Worm (Caenorhabditis elegans) whole organism, L2 larva: Measurements from ENCODE around the gene rps-30.

Experiments used
- F13H6.1 ChIP-seq: sonication (generic microtip); optimal IDR thresholded peaks from 2 replicates; lab custom pipeline; 2016; ENCODE audit warnings: missing genetic modification characterization, missing compliant biosample characterization
- ZK546.5 ChIP-seq: sonication (generic microtip); optimal IDR thresholded peaks from 2 replicates; lab custom pipeline; 2017; ENCODE audit warnings: missing biosample characterization, missing genetic modification characterization
- alr-1 ChIP-seq: fragments of 150-350 bp; optimal IDR thresholded peaks from 2 replicates; lab custom pipeline; 2014; ENCODE audit warnings: missing biosample characterization, missing genetic modification characterization
- ama-1 ChIP-seq: fragments of 150-350 bp; optimal IDR thresholded peaks from 2 replicates; lab custom pipeline; 2018; ENCODE audit warnings: inconsistent platforms
- blmp-1 ChIP-seq: sonication (generic microtip); optimal IDR thresholded peaks from 2 replicates; lab custom pipeline; 2017; ENCODE audit warnings: missing genetic modification characterization, mild to moderate bottlenecking, missing compliant biosample characterization, antibody characterized with exemption, moderate library complexity; ENCODE audit not compliant: insufficient read depth
- ceh-16 ChIP-seq: fragments of 150-350 bp; optimal IDR thresholded peaks from 2 replicates; lab custom pipeline; 2014; ENCODE audit warnings: missing biosample characterization, missing genetic modification characterization
- crh-2 ChIP-seq: sonication (generic microtip); optimal IDR thresholded peaks from 2 replicates; lab custom pipeline; 2017; ENCODE audit warnings: missing biosample characterization, missing genetic modification characterization
- dmd-4 ChIP-seq: sonication (generic microtip); optimal IDR thresholded peaks from 2 replicates; lab custom pipeline; 2017; ENCODE audit warnings: missing biosample characterization, missing genetic modification characterization
- egl-27 ChIP-seq: sonication (generic microtip); optimal IDR thresholded peaks from 3 replicates; lab custom pipeline; 2017; ENCODE audit warnings: missing biosample characterization, missing genetic modification reagents, missing genetic modification characterization
- elt-1 ChIP-seq: fragments of 150-350 bp; optimal IDR thresholded peaks from 2 replicates; lab custom pipeline; 2014; ENCODE audit warnings: missing biosample characterization, missing genetic modification characterization
- elt-3 ChIP-seq: sonication (generic microtip); optimal IDR thresholded peaks from 2 replicates; lab custom pipeline; 2017; ENCODE audit warnings: missing biosample characterization, missing genetic modification characterization
- fos-1 ChIP-seq: fragments of 150-350 bp; optimal IDR thresholded peaks from 2 replicates; lab custom pipeline; 2014; ENCODE audit warnings: missing biosample characterization, missing genetic modification characterization
- gmeb-1 ChIP-seq: fragments of 150-350 bp; optimal IDR thresholded peaks from 2 replicates; lab custom pipeline; 2014; ENCODE audit warnings: missing biosample characterization, missing genetic modification characterization
- lin-11 ChIP-seq: fragments of 150-350 bp; sonication (generic microtip); optimal IDR thresholded peaks from 2 replicates; lab custom pipeline; 2014; ENCODE audit warnings: missing biosample characterization, missing genetic modification characterization, inconsistent platforms, mixed read lengths
- lin-13 ChIP-seq: fragments of 150-350 bp; optimal IDR thresholded peaks from 2 replicates; lab custom pipeline; 2014; ENCODE audit warnings: missing biosample characterization, missing genetic modification reagents, missing genetic modification characterization
- lin-39 ChIP-seq: fragments of 150-350 bp; optimal IDR thresholded peaks from 2 replicates; lab custom pipeline; 2014; ENCODE audit warnings: missing biosample characterization, missing genetic modification reagents, missing genetic modification characterization
- lsy-2 ChIP-seq, 2 experiments: fragments of 150-350 bp in 1 of 2; sonication (generic microtip) in 1 of 2; optimal IDR thresholded peaks; 2 replicates each; lab custom pipeline; 2014 to 2017; ENCODE audit warnings: missing biosample characterization in 2 of 2, missing genetic modification characterization in 2 of 2
- nhr-10 ChIP-seq: sonication (generic microtip); optimal IDR thresholded peaks from 2 replicates; lab custom pipeline; 2017; ENCODE audit warnings: missing biosample characterization, missing genetic modification characterization
- nhr-129 ChIP-seq: fragments of 150-350 bp; optimal IDR thresholded peaks from 2 replicates; lab custom pipeline; 2014; ENCODE audit warnings: missing biosample characterization, missing genetic modification characterization
- nhr-21 ChIP-seq: fragments of 150-350 bp; optimal IDR thresholded peaks from 2 replicates; lab custom pipeline; 2014; ENCODE audit warnings: missing biosample characterization, missing genetic modification characterization
- nhr-23 ChIP-seq: fragments of 150-350 bp; optimal IDR thresholded peaks from 2 replicates; lab custom pipeline; 2014; ENCODE audit warnings: missing biosample characterization, missing genetic modification reagents, missing genetic modification characterization
- nhr-237 ChIP-seq: fragments of 150-350 bp; optimal IDR thresholded peaks from 2 replicates; lab custom pipeline; 2014; ENCODE audit warnings: missing biosample characterization, missing genetic modification characterization
- nhr-25 ChIP-seq: fragments of 150-350 bp; sonication (generic microtip); optimal IDR thresholded peaks from 3 replicates; lab custom pipeline; 2014; ENCODE audit warnings: missing biosample characterization, missing genetic modification characterization
- nhr-6 ChIP-seq: fragments of 150-350 bp; optimal IDR thresholded peaks from 2 replicates; lab custom pipeline; 2014; ENCODE audit warnings: missing biosample characterization, missing genetic modification characterization
- sem-4 ChIP-seq: fragments of 150-350 bp; optimal IDR thresholded peaks from 2 replicates; lab custom pipeline; 2014; ENCODE audit warnings: missing biosample characterization, missing genetic modification reagents, missing genetic modification characterization
- sma-3 ChIP-seq: sonication (generic microtip); optimal IDR thresholded peaks from 2 replicates; lab custom pipeline; 2016; ENCODE audit warnings: missing genetic modification reagents, missing genetic modification characterization, missing compliant biosample characterization
- sma-9 ChIP-seq, 2 experiments: fragments of 150-350 bp in 1 of 2; sonication (generic microtip) in 1 of 2; optimal IDR thresholded peaks; 2 replicates each; lab custom pipeline; 2014 to 2016; ENCODE audit warnings: missing genetic modification characterization in 2 of 2, mild to moderate bottlenecking in 1 of 2, missing biosample characterization in 1 of 2, missing compliant biosample characterization in 1 of 2, missing genetic modification reagents in 1 of 2, moderate library complexity in 1 of 2
- snpc-4 ChIP-seq: fragments of 150-350 bp; optimal IDR thresholded peaks from 2 replicates; lab custom pipeline; 2014; ENCODE audit warnings: missing biosample characterization, missing genetic modification characterization
- unc-39 ChIP-seq: fragments of 150-350 bp; optimal IDR thresholded peaks from 2 replicates; lab custom pipeline; 2014; ENCODE audit warnings: missing biosample characterization, missing genetic modification characterization
- unc-55 ChIP-seq: fragments of 150-350 bp; sonication (generic microtip); optimal IDR thresholded peaks from 3 replicates; lab custom pipeline; 2014; ENCODE audit warnings: missing biosample characterization, missing genetic modification reagents, missing genetic modification characterization
- unc-62 ChIP-seq: fragments of 150-350 bp; optimal IDR thresholded peaks from 2 replicates; lab custom pipeline; 2014; ENCODE audit warnings: missing biosample characterization, missing genetic modification reagents, missing genetic modification characterization
- ztf-11 ChIP-seq: sonication (generic microtip); optimal IDR thresholded peaks from 2 replicates; lab custom pipeline; 2017; ENCODE audit warnings: missing biosample characterization, missing genetic modification characterization
- ztf-4 ChIP-seq: fragments of 150-350 bp; optimal IDR thresholded peaks from 2 replicates; lab custom pipeline; 2014; ENCODE audit warnings: missing biosample characterization, missing genetic modification characterization

Gene rps-30

DNA sequence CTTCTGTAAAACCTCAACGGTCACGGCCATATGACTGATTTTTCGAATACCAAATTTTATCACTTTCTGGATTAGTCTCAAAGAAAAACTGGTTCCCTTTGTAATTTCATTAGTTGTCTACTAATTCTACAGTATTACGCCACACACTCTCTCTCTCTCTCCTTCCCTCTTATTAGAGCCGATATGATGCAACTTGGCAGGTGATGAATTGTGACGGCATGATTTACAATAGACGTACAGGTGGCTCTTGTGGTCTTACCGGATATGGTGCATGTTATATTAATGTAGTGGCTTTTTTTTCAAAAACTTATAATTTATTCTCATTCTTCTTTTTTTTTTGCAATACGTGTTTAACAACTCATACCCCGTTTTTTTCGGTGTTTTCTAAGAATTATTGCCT is 34.5 kb upstream of the rps-30 start:
- TF ChIP-seq fos-1, result no peak
- no peak for TF ChIP-seq crh-2 (tag; lab: Kevin White, UChicago)
- TF ChIP-seq lin-13 (GFP tag; lab: Kevin White, UChicago), result no peak
- no peak for TF ChIP-seq ama-1
- TF ChIP-seq lin-11, result no peak
- TF ChIP-seq lin-39 (tag; lab: Kevin White, UChicago), result no peak
- TF ChIP-seq, all 48 proteins: peak for 0

DNA sequence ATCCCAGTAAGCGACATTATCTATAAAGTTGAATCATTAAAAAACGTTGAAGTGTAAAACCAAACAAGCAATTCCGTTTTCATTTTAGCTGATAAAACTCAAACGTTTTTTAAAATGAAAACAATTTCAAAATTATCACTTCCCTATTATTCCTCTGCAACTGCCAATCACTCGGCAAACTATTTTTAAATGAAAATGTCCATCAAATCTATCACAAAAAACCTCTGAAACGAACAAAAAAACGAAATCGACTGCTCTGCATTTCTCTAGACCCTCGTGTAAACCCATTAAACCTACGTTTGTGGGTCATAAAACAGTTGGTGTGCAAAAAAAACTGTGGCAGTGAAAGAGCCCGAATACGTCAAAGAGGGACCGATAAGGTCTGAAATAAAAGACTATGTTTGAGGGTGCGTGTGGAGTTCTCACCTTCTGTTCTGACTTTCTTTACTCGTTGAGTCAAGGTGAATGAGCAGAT is 33.9 kb upstream of the rps-30 start, which contains the start of gene fbxl-5:
fbxl-5 (plus strand) TSS at position 425 of the 475 bp plus-strand sequence.
- TF ChIP-seq ama-1 (no peak), nhr-10 (no peak), ztf-11 (tag; lab: Kevin White, UChicago) (no peak), crh-2 (tag; lab: Kevin White, UChicago) (no peak), unc-55 (GFP tag; lab: Kevin White, UChicago) (no peak), nhr-21 (tag; lab: Kevin White, UChicago) (no peak), gmeb-1 (no peak), unc-39 (tag; lab: Kevin White, UChicago) (no peak), unc-62 (GFP tag; lab: Kevin White, UChicago) (no peak), elt-1 (no peak), lsy-2 (tag; optimal IDR thresholded peaks at IDR 0.05; lab: Kevin White, UChicago) (no peak), sma-9 (GFP tag; optimal IDR thresholded peaks at IDR 0.05; lab: Kevin White, UChicago) (no peak), sma-9 (tag; optimal IDR thresholded peaks at IDR 0.05; lab: Kevin White, UChicago) (no peak), nhr-6 (tag; lab: Kevin White, UChicago) (no peak), snpc-4 (no peak), ZK546.5 (no peak), sem-4 (no peak), ceh-16 (tag; lab: Kevin White, UChicago) (no peak), ztf-4 (tag; lab: Kevin White, UChicago) (no peak)

DNA sequence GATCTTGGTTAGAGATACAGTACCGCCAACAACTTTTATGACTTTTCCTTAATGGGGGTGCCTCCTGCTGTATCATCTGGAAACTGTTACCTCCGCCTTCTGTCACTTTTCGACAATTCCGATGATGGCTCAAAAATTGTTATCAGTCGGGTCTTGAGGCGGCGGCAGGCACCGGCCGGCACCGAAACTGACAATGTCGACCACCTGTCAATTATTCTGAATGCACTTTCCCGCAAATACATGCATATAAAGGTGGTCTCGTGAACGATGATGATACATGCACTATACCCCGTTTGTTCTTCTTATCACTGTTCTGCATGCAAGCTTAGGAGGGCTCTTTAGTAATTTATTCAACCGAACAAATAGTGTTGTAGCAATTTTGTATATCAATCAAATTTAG is 32.3 kb upstream of the rps-30 start:
- TF ChIP-seq fos-1, result peak; percentile 84
- TF ChIP-seq sma-3 (GFP tag; lab: Kevin White, UChicago), result no peak
- TF ChIP-seq nhr-237 (tag; lab: Kevin White, UChicago), result no peak
- TF ChIP-seq sma-9 (GFP tag; optimal IDR thresholded peaks at IDR 0.05; lab: Kevin White, UChicago), result peak; percentile 40
- TF ChIP-seq sma-9 (tag; optimal IDR thresholded peaks at IDR 0.05; lab: Kevin White, UChicago), result no peak

ce11 chrV:7745386-7745785 is 31.0 kb upstream of the rps-30 start:
- TF ChIP-seq nhr-6 (tag; lab: Kevin White, UChicago), result no peak
- TF ChIP-seq nhr-129 (tag; lab: Kevin White, UChicago), result no peak
- no peak for TF ChIP-seq gmeb-1
- no peak for TF ChIP-seq nhr-25 (tag; lab: Kevin White, UChicago)
- no peak for TF ChIP-seq dmd-4
- TF ChIP-seq elt-3, result no peak

ce11 chrV:7745903-7746302 is 30.5 kb upstream of the rps-30 start:
- peak; percentile 1 for TF ChIP-seq unc-55 (GFP tag; lab: Kevin White, UChicago)
- TF ChIP-seq sma-9 (GFP tag; optimal IDR thresholded peaks at IDR 0.05; lab: Kevin White, UChicago), result peak; percentile 7
- TF ChIP-seq sma-9 (tag; optimal IDR thresholded peaks at IDR 0.05; lab: Kevin White, UChicago), result no peak
- TF ChIP-seq ama-1, result no peak
- TF ChIP-seq F13H6.1 (tag; lab: Kevin White, UChicago), result peak; percentile 14

DNA sequence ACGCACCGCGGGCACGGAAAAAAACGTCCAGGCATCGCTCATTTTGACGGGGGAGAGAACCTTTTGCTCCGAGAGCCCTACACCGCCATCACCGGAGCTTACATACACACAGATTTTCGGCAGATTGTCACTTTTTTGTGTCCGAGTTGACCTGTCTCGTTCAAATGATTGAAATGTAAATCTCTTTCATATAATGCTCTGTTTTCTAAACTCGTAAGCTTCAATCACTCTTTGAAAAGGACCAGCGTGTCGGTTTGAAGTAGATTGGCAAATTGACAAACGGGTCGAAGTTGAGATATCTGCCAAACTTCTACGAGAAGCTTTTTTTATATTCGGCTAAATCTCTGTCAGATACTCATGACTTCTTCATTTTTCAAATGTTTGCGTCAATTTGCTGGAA is 29.2 kb upstream of the rps-30 start:
- TF ChIP-seq nhr-6 (tag; lab: Kevin White, UChicago) (no peak), nhr-10 (no peak), blmp-1 (no peak), nhr-25 (tag; lab: Kevin White, UChicago) (no peak), alr-1 (no peak), egl-27 (tag; lab: Kevin White, UChicago) (no peak), nhr-23 (tag; lab: Kevin White, UChicago) (no peak)
